Worm (Caenorhabditis elegans) whole organism, late embryonic: Measurements from ENCODE around the gene W06G6.15.

Experiments
- C08G9.2 ChIP-seq: sonication (generic microtip); optimal IDR thresholded peaks from 2 replicates; lab custom pipeline; 2016; ENCODE audit warnings: mild to moderate bottlenecking, missing genetic modification characterization, moderate library complexity, missing compliant biosample characterization
- C38D4.7 ChIP-seq: fragments of 200-800 bp; sonication (Bioruptor generic); optimal IDR thresholded peaks from 2 replicates; lab custom pipeline; 2018; ENCODE audit warnings: mild to moderate bottlenecking, missing genetic modification characterization, moderate library complexity, missing compliant biosample characterization
- F13H6.1 ChIP-seq: sonication (generic microtip); optimal IDR thresholded peaks from 2 replicates; lab custom pipeline; 2016; ENCODE audit warnings: missing genetic modification characterization, missing compliant biosample characterization
- K02D7.2 ChIP-seq: sonication (generic microtip); optimal IDR thresholded peaks from 2 replicates; lab custom pipeline; 2017; ENCODE audit warnings: mild to moderate bottlenecking, missing genetic modification characterization, missing compliant biosample characterization
- T23F11.4 ChIP-seq: fragments of 200-800 bp; sonication (Bioruptor generic); optimal IDR thresholded peaks from 2 replicates; lab custom pipeline; 2018; ENCODE audit warnings: mild to moderate bottlenecking, missing genetic modification characterization, missing compliant biosample characterization
- ama-1 ChIP-seq: fragments of 150-350 bp; optimal IDR thresholded peaks from 2 replicates; lab custom pipeline; 2014
- ceh-18 ChIP-seq: sonication (generic microtip); optimal IDR thresholded peaks from 2 replicates; lab custom pipeline; 2016; ENCODE audit warnings: missing genetic modification characterization, missing compliant biosample characterization
- ceh-19 ChIP-seq: fragments of 200-800 bp; sonication (Bioruptor generic); optimal IDR thresholded peaks from 2 replicates; lab custom pipeline; 2018; ENCODE audit warnings: mild to moderate bottlenecking, missing genetic modification characterization, missing compliant biosample characterization
- ceh-24 ChIP-seq: sonication (generic microtip); optimal IDR thresholded peaks from 2 replicates; lab custom pipeline; 2016; ENCODE audit warnings: mild to moderate bottlenecking, missing genetic modification characterization, missing compliant biosample characterization
- ceh-30 ChIP-seq: fragments of 150-350 bp; optimal IDR thresholded peaks from 2 replicates; lab custom pipeline; 2014; ENCODE audit warnings: missing biosample characterization, missing genetic modification characterization
- ceh-31 ChIP-seq: sonication (generic microtip); optimal IDR thresholded peaks from 2 replicates; lab custom pipeline; 2016; ENCODE audit warnings: missing genetic modification characterization, missing compliant biosample characterization
- ceh-6 ChIP-seq: fragments of 200-800 bp; sonication (Bioruptor generic); optimal IDR thresholded peaks from 2 replicates; lab custom pipeline; 2018; ENCODE audit warnings: mild to moderate bottlenecking, missing genetic modification characterization, missing compliant biosample characterization
- ceh-9 ChIP-seq: sonication (generic microtip); optimal IDR thresholded peaks from 2 replicates; lab custom pipeline; 2016; ENCODE audit warnings: mild to moderate bottlenecking, missing genetic modification characterization, inconsistent platforms, missing compliant biosample characterization
- che-1 ChIP-seq: sonication (generic microtip); optimal IDR thresholded peaks from 2 replicates; lab custom pipeline; 2016; ENCODE audit warnings: mild to moderate bottlenecking, missing genetic modification characterization, missing compliant biosample characterization
- eyg-1 ChIP-seq: sonication (generic microtip); optimal IDR thresholded peaks from 2 replicates; lab custom pipeline; 2016; ENCODE audit warnings: missing genotype, missing genetic modification characterization, missing compliant biosample characterization
- fkh-6 ChIP-seq: sonication (generic microtip); optimal IDR thresholded peaks from 2 replicates; lab custom pipeline; 2016; ENCODE audit warnings: missing genetic modification characterization, missing compliant biosample characterization
- gmeb-2 ChIP-seq: sonication (generic microtip); optimal IDR thresholded peaks from 2 replicates; lab custom pipeline; 2016; ENCODE audit warnings: missing genetic modification characterization, inconsistent platforms, missing compliant biosample characterization
- hlh-13 ChIP-seq: fragments of 200-800 bp; sonication (Bioruptor generic); optimal IDR thresholded peaks from 2 replicates; lab custom pipeline; 2018; ENCODE audit warnings: mild to moderate bottlenecking, missing genetic modification characterization, missing compliant biosample characterization
- hlh-15 ChIP-seq: sonication (generic microtip); optimal IDR thresholded peaks from 2 replicates; lab custom pipeline; 2016; ENCODE audit warnings: missing genetic modification characterization, missing compliant biosample characterization
- lim-6 ChIP-seq: sonication (generic microtip); optimal IDR thresholded peaks from 2 replicates; lab custom pipeline; 2016; ENCODE audit warnings: missing genetic modification characterization, missing compliant biosample characterization
- lin-11 ChIP-seq: fragments of 200-800 bp; sonication (Bioruptor generic); optimal IDR thresholded peaks from 2 replicates; lab custom pipeline; 2018; ENCODE audit warnings: mild to moderate bottlenecking, missing genetic modification characterization, missing compliant biosample characterization
- nhr-11 ChIP-seq: fragments of 150-350 bp; optimal IDR thresholded peaks from 2 replicates; lab custom pipeline; 2014; ENCODE audit warnings: missing biosample characterization, missing genetic modification characterization
- pag-3 ChIP-seq: sonication (generic microtip); optimal IDR thresholded peaks from 2 replicates; lab custom pipeline; 2016; ENCODE audit warnings: missing compliant biosample characterization, missing genetic modification characterization, borderline replicate concordance
- pat-9 ChIP-seq: fragments of 200-800 bp; sonication (Bioruptor generic); optimal IDR thresholded peaks from 2 replicates; lab custom pipeline; 2018; ENCODE audit warnings: mild to moderate bottlenecking, missing genetic modification characterization, moderate library complexity, missing compliant biosample characterization
- pha-2 ChIP-seq: sonication (generic microtip); optimal IDR thresholded peaks from 2 replicates; lab custom pipeline; 2017; ENCODE audit warnings: mild to moderate bottlenecking, missing genetic modification characterization, missing compliant biosample characterization
- pros-1 ChIP-seq: fragments of 150-350 bp; optimal IDR thresholded peaks from 2 replicates; lab custom pipeline; 2014; ENCODE audit warnings: missing biosample characterization, missing genetic modification reagents, missing genetic modification characterization
- sox-2 ChIP-seq: fragments of 200-800 bp; sonication (Bioruptor generic); IDR thresholded peaks from 2 replicates; pipeline ENCODE4 v1.3.6; 2022; ENCODE audit warnings: missing genetic modification reagents, missing genetic modification characterization, missing compliant biosample characterization
- sox-4 ChIP-seq: sonication (generic microtip); optimal IDR thresholded peaks from 2 replicates; lab custom pipeline; 2017; ENCODE audit warnings: mild to moderate bottlenecking, missing genetic modification characterization, inconsistent platforms, missing compliant biosample characterization
- tbx-2 ChIP-seq: sonication (generic microtip); optimal IDR thresholded peaks from 2 replicates; lab custom pipeline; 2016; ENCODE audit warnings: missing genetic modification characterization, missing compliant biosample characterization
- ttx-3 ChIP-seq: sonication (generic microtip); optimal IDR thresholded peaks from 2 replicates; lab custom pipeline; 2016; ENCODE audit warnings: missing genetic modification reagents, missing genetic modification characterization, missing compliant biosample characterization
- zip-5 ChIP-seq: sonication (generic microtip); optimal IDR thresholded peaks from 2 replicates; lab custom pipeline; 2016; ENCODE audit warnings: missing genetic modification characterization, missing compliant biosample characterization

The W06G6.15 gene

DNA sequence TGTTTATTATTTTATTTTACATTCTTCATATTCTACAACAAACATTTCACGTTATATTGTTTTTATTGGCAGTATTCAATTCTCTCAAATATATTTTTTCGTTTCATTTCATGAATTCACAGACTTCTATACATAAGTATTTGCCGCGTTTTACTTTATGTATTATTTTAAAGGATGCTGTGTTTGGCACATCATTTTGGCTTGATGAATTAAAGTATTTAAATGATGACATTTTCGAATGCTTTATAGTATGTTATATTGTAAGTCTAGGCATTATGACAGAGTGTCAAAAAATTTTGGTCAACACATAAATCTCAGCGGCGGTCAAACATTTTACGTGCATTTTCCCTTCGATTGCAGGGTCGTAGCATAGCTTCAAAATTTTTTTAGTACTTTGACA lies 41.2 kb downstream of the W06G6.15 start:
- TF ChIP-seq tbx-2 (tag; lab: Kevin White, UChicago), result no peak
- no peak for TF ChIP-seq C08G9.2 (tag; lab: Kevin White, UChicago)
- TF ChIP-seq pat-9, result no peak
- no peak for TF ChIP-seq nhr-11 (tag; lab: Kevin White, UChicago)
- no peak for TF ChIP-seq ceh-24 (tag; lab: Kevin White, UChicago)
- no peak for TF ChIP-seq gmeb-2 (tag; lab: Kevin White, UChicago)
- no peak for TF ChIP-seq lin-11
- no peak for TF ChIP-seq ceh-6 (GFP tag; lab: Kevin White, UChicago)
- no peak for TF ChIP-seq pag-3 (tag; lab: Kevin White, UChicago)
- no peak for TF ChIP-seq eyg-1 (tag; lab: Kevin White, UChicago)
- TF ChIP-seq ceh-30 (tag; lab: Kevin White, UChicago), result no peak
- TF ChIP-seq lim-6 (tag; lab: Kevin White, UChicago), result no peak
- no peak for TF ChIP-seq ama-1 (lab: Kevin White, UChicago)
- TF ChIP-seq ceh-9 (tag; lab: Kevin White, UChicago), result no peak
- no peak for TF ChIP-seq T23F11.4 (GFP tag; lab: Kevin White, UChicago)
- TF ChIP-seq ceh-18, result no peak

DNA sequence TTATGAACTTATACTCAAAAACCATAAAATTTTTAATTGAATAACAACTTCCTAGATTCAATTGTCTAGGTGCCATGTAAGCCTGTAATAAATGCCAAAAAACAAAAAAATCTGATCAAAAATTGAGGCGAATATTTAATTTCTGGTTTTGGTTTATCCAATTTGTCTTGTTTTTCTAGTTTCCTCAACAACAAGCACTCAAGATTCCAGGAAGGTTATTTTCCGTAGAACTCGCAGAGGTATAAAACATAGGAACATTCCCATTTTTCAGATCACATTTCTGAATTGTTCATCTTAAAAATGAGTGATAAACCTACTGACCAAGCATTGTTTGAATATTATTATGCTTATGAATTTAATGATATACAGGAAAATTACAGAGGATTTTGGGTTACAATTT lies 42.8 kb downstream of the W06G6.15 start, which contains the start of gene srw-41:
Gene srw-41, plus strand, starts transcription at position 301 of the 400 bp plus-strand sequence.
- TF ChIP-seq sox-2 (GFP tag; lab: Robert Waterston, UW) (no peak), C08G9.2 (tag; lab: Kevin White, UChicago) (no peak)

DNA sequence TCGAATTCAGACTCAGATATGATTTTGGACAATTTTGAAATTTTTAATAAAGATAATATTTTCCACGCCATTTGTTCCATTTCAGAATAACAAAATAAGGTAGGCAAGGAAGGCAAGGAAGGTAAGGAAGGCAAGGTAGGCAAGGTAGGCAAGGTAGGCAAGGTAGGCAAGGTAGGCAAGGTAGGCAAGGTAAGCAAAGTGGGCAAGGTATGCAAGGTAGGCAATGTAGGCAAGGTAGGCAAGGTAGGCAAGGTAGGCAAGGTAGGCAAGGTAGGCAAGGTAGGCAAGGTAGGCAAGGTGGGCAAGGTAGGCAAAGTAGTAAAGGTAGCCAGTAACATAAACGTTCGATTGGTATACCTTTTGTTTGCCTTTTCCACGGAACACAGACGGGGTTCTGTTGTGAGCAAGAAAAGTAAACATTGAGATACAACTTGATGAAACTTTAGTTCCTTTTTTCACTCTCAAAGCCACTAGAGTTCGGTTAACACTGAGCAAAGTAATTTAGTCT lies 45.5 kb downstream of the W06G6.15 start, which contains the start of gene Y70C5C.1:
Gene Y70C5C.1, plus strand, starts transcription at position 458 of the 508 bp plus-strand sequence.
- TF ChIP-seq hlh-13 (peak; percentile 23), ceh-31 (tag; lab: Kevin White, UChicago) (no peak), ceh-19 (GFP tag; lab: Kevin White, UChicago) (peak; percentile 41), fkh-6 (tag; lab: Kevin White, UChicago) (no peak), K02D7.2 (peak; percentile 32), lin-11 (peak; percentile 42), pros-1 (no peak), C38D4.7 (peak; percentile 36), ceh-6 (GFP tag; lab: Kevin White, UChicago) (peak; percentile 5), gmeb-2 (tag; lab: Kevin White, UChicago) (peak; percentile 40), pha-2 (peak; percentile 57), che-1 (peak; percentile 61)

DNA sequence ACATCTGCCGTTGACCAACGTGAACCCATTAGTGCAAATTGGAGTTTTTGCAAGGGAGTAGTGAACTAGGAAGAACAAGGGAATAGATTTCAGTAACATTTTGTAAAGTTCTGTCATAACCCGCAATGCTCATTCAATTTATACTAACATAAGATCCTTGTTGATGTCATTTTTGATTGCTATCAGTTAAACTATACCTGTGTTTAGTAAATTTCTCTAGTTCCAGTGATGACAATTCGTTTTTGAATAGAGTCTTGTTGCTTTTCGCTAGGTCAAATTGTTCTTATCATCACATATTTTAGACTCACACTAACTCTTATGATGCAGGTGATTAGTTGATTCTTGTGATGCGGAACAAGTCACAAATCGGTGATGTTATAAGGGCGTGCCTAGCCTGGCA lies 52.2 kb downstream of the W06G6.15 start, which contains the start of gene clec-9:
Gene clec-9, minus strand, starts transcription at position 101 of the 400 bp plus-strand sequence.
- no peak for TF ChIP-seq ama-1 (lab: Kevin White, UChicago)
- no peak for TF ChIP-seq gmeb-2 (tag; lab: Kevin White, UChicago)
- no peak for TF ChIP-seq ttx-3 (tag; lab: Kevin White, UChicago)
- TF ChIP-seq sox-4 (tag; lab: Kevin White, UChicago), result no peak
- TF ChIP-seq F13H6.1, result no peak
- no peak for TF ChIP-seq hlh-15 (tag; lab: Kevin White, UChicago)
- no peak for TF ChIP-seq zip-5 (tag; lab: Kevin White, UChicago)
- TF ChIP-seq pha-2, result no peak
- TF ChIP-seq, all 69 proteins: peak for 0
